Fruit fly (Drosophila melanogaster): Measurements from ENCODE around the gene Ptp61F.

The Ptp61F gene

DNA sequence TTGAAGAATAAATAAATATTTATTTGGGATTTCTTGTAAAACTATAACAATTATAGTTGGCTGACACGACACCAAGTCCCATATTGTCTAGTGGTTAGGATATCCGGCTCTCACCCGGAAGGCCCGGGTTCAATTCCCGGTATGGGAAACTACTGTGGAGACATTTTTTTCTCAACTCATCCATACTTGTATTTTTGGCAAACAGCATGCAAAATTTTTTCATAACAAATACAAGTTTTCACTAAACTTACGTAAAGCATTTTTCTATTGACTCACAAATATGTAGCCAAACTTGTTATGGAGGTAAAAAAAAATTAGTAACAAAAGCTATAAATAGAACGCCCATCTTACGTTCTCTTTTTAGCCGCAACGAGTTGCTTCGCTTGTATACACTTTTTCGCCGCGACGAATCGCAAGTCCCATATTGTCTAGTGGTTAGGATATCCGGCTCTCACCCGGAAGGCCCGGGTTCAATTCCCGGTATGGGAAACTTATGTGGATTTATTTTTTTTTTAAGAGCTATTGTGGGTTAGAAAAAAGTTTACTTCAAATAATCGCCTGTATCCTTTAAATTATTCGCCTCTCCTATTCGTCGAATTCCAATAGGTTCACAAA lies 73.6 kb downstream of the Ptp61F start (continued):
- TF ChIP-seq phol (tag; optimal IDR thresholded peaks at IDR 0.05) (no peak), Sry-β (GFP tag; optimal IDR thresholded peaks at IDR 0.05) (no peak), Doc3 (GFP tag; IDR thresholded peaks at IDR 0.05; ENCODE audit: partially characterized antibody) (no peak), Ada2b (GFP tag; IDR thresholded peaks at IDR 0.05) (no peak), knrl (GFP tag; IDR thresholded peaks at IDR 0.05; ENCODE audit: partially characterized antibody) (peak; percentile 45; the same call in 1 of the 3 replicates), disco-r (GFP tag; optimal IDR thresholded peaks at IDR 0.05) (no peak), Bdp1 (GFP tag; optimal IDR thresholded peaks at IDR 0.05) (peak; percentile 98), kah (GFP tag; optimal IDR thresholded peaks at IDR 0.05) (no peak), ATbp (GFP tag; optimal IDR thresholded peaks at IDR 0.05) (no peak), CG18262 (tag; optimal IDR thresholded peaks at IDR 0.05) (peak; percentile 14), ara (GFP tag; IDR thresholded peaks at IDR 0.05) (no peak), zen2 (GFP tag; IDR thresholded peaks at IDR 0.05; ENCODE audit: partially characterized antibody) (peak; percentile 45; the same call in 1 of the 3 replicates), CG6683 (GFP tag; optimal IDR thresholded peaks at IDR 0.05) (no peak), Hr39 (optimal IDR thresholded peaks at IDR 0.05) (no peak), zfh1 (GFP tag; IDR thresholded peaks at IDR 0.05) (no peak), HLH4C (GFP tag; IDR thresholded peaks at IDR 0.05; ENCODE audit: partially characterized antibody) (peak; percentile 58; the same call in 2 of the 3 replicates), aop (GFP tag; IDR thresholded peaks at IDR 0.05) (peak; percentile 32; the same call in 1 of the 2 replicates), nerfin-2 (GFP tag; IDR thresholded peaks at IDR 0.05; ENCODE audit: partially characterized antibody) (0 out of 2 replicates have a peak, but pooled peaks have one; percentile 48), Bgb (GFP tag; IDR thresholded peaks at IDR 0.05; ENCODE audit: partially characterized antibody) (peak; percentile 50), E2f2 (GFP tag; IDR thresholded peaks at IDR 0.05) (no peak), CG12155 (GFP tag; optimal IDR thresholded peaks at IDR 0.05) (no peak), lola (GFP tag; optimal IDR thresholded peaks at IDR 0.05) (no peak), CG6689 (GFP tag; IDR thresholded peaks at IDR 0.05) (no peak), CG3065 (GFP tag; optimal IDR thresholded peaks at IDR 0.05) (no peak), CG17385 (GFP tag; optimal IDR thresholded peaks at IDR 0.05) (no peak), cad (GFP tag; optimal IDR thresholded peaks at IDR 0.05) (no peak), CG11560 (tag; IDR thresholded peaks at IDR 0.05) (no peak), sr (GFP tag; IDR thresholded peaks at IDR 0.05) (no peak), Atf6 (GFP tag; IDR thresholded peaks at IDR 0.05) (no peak), wor (GFP tag; IDR thresholded peaks at IDR 0.05) (no peak), Pdp1 (GFP tag; optimal IDR thresholded peaks at IDR 0.05) (peak in 1 of 2 experiments; percentile 88), dati (GFP tag; IDR thresholded peaks at IDR 0.05) (no peak), CG30431 (GFP tag; optimal IDR thresholded peaks at IDR 0.05) (no peak), Tbp (GFP tag; optimal IDR thresholded peaks at IDR 0.05) (no peak), CG18599 (GFP tag; optimal IDR thresholded peaks at IDR 0.05) (no peak), CG31365 (tag; optimal IDR thresholded peaks at IDR 0.05) (no peak), bab2 (GFP tag; optimal IDR thresholded peaks at IDR 0.05) (no peak), CG15696 (tag; optimal IDR thresholded peaks at IDR 0.05) (no peak), Opbp (GFP tag; IDR thresholded peaks at IDR 0.05; ENCODE audit: partially characterized antibody) (peak; percentile 32; the same call in 2 of the 3 replicates), Mad (GFP tag; optimal IDR thresholded peaks at IDR 0.05) (no peak), CG12744 (GFP tag; optimal IDR thresholded peaks at IDR 0.05) (no peak), CG11695 (GFP tag; IDR thresholded peaks at IDR 0.05) (no peak), Antp (GFP tag; optimal IDR thresholded peaks at IDR 0.05) (no peak), bigmax (GFP tag; optimal IDR thresholded peaks at IDR 0.05) (no peak), CG10267 (tag; optimal IDR thresholded peaks at IDR 0.05) (no peak)

Data from whole organism, embryonic.